Fruit fly (Drosophila melanogaster): ENCODE measurements around the gene sro.

sro gene

dm6 chr3R:29816266-29816665, 21.9 kb downstream of the sro start, which contains the start of gene Vps16B:
TSS of gene Vps16B (minus strand) at chr3R:29816451.
- TF ChIP-seq CG17801 (GFP tag; optimal IDR thresholded peaks at IDR 0.05; ENCODE audit: partially characterized antibody): no peak

DNA sequence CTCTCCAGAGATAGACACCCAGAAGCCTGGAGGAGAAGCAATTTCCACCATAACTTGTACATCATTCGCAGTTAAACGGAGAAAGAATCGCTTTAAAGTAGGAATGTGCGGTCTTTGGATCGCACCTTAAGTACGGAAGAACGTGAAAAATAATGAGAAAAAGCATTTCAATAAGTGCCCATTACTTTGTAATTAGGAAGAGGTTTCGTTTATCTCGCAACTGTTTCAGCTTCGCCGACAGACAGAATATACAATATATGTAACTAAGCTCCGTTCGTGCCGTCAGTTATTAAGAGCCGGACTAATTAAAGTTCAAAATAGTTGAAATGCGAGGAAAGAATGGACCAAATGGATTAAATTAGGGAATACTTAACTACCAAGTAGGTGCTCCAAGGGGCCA, 23.3 kb downstream of the sro start, which contains the start of gene CG7829:
Gene CG7829 (minus strand): TSS at position 101 of the 400 bp plus-strand sequence.
- TF ChIP-seq CG17801 (GFP tag; optimal IDR thresholded peaks at IDR 0.05; ENCODE audit: partially characterized antibody): no peak

DNA sequence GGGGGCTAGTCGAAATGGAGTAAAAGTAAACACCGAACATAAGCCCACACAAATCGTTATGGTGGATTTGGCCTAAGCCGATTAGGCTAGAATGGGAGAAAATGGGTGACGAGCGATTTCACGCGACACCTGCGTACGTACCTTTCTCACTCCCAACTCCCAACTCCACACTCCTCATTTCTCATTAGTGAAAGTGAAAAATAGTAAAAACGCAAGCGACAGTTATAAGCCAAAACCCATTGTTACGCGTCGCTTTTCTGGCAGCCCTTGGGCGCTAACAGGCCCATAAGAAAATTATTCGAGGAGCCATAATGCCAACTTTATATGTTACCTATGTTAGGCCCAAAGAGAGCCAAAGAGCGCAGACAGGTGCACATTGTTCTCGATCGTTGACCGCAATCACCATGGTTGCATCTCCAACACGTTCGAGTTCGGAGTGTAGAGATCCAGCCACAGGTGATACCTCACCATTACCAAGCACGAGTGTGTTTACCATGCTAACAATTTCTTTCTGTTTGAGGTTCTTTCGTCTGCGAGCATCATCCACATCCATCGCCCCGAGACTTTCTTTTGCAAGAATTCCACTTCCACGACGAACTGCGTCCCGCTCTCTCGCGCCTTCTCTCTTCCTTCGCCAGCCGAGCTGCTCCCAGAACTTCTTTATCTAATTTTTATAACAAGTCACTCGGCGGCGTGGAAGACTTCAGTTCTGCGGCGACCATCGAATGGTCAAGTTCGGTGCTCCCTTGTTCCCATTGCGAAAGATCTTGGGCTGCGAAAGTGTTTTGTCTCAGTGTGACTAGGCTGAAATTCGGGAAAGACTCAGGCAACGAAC, 24.3 kb downstream of the sro start, which contains the start of gene neo:
Gene neo (plus strand): TSS at position 698 of the 835 bp plus-strand sequence.
- TF ChIP-seq CG17801 (GFP tag; optimal IDR thresholded peaks at IDR 0.05; ENCODE audit: partially characterized antibody): no peak

DNA sequence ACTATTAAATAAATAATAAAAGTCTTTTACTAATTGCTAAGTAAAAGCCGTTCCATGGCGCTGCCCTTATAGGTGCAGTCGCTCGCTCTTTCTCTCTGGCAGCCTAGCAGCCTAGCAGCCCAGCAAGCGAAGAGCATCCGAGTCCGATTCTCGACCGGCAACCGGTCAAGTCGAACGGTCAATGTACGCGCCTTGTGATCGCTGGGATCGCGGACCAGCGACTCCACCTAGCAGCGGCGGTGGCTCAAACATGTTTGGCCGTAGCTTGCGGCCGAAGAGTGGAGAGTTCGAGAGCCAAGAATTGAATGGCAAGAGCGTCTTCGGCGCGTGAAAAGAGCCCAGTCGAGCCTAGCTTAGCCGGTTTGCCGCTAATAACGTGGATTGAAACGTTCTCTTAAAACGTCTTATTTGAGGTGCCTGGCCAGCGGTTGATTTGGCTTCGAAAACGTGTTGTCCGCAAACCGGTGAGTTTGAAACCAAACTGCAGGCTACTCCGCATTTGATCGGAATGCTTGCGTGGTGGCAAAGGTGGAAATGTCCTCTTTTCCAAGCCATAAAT, 34.9 kb downstream of the sro start:
- TF ChIP-seq CG17801 (GFP tag; optimal IDR thresholded peaks at IDR 0.05; ENCODE audit: partially characterized antibody): no peak

DNA sequence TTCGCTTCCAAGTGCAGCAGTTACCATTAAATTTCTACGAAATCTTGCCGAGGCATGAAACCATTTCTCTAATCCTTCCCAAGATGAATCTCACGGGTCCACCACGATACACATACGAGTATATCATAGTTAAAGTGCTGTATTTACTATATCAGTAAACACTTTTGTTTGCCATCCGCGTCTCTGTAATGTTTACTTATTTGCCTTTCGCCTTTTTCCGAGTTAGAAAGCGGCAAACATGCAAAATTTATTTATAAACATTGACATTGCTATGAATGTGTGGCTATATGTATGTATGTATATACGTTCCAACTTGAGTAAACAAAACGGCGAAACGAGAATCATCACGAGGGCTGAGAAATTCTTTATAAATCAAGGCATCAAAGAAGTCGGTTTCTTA, 36.5 kb downstream of the sro start:
- TF ChIP-seq CG17801 (GFP tag; optimal IDR thresholded peaks at IDR 0.05; ENCODE audit: partially characterized antibody): no peak

dm6 chr3R:29834759-29835709, 40.6 kb downstream of the sro start, which contains the start of gene Atg16:
TSS of gene Atg16 (minus strand) at chr3R:29835101.
- TF ChIP-seq CG17801 (GFP tag; optimal IDR thresholded peaks at IDR 0.05; ENCODE audit: partially characterized antibody): no peak

- TF ChIP-seq CG17801 (GFP tag; optimal IDR thresholded peaks at IDR 0.05; ENCODE audit: partially characterized antibody): no peak
Observed at dm6 chr3R:29835710-29836049, 41.3 kb downstream of the sro start, which contains the start of gene Prtl99C. TSS of gene Prtl99C (plus strand) at chr3R:29835950.

DNA sequence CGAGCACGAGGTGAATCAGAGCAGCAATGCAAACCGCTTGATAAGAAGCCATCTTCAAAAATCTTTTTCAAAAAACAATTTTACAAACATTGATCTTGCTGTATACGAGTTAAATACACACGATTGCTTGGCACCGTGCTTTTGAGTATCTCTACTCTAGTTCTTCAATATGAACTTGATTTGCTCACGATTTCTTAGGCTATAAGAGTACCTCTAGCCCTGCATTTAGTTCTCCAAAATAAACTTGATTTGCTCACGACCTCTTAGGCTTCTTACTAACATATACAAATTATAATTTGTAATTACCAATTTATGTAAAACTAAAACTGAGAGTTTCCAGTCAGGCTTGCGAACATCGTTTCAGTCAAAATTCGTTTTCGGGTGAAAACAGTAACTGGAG, 41.8 kb downstream of the sro start, which contains the start of gene CG42592:
Gene CG42592 (minus strand): TSS at position 101 of the 400 bp plus-strand sequence.
- TF ChIP-seq CG17801 (GFP tag; optimal IDR thresholded peaks at IDR 0.05; ENCODE audit: partially characterized antibody): no peak

DNA sequence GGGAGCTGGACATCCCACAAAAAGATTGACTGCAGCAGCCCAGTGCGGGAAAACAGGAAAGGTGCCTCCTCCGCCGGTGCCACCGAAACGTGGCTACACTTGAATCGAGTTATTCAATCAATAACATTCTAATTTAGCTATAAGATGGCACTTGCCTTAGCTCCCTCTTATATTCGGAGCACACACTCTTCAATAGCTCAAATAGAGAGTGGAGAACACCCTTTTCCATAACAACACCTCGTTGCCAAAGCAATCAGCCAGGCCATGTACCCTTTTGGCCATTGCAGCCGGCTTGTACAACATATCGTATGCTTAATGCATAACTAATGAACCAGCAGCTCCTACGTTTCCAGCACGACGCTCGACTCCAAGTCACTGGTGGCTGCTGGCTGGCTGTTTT, 43.4 kb downstream of the sro start:
- no peak for TF ChIP-seq CG17801 (GFP tag; optimal IDR thresholded peaks at IDR 0.05; ENCODE audit: partially characterized antibody)

DNA sequence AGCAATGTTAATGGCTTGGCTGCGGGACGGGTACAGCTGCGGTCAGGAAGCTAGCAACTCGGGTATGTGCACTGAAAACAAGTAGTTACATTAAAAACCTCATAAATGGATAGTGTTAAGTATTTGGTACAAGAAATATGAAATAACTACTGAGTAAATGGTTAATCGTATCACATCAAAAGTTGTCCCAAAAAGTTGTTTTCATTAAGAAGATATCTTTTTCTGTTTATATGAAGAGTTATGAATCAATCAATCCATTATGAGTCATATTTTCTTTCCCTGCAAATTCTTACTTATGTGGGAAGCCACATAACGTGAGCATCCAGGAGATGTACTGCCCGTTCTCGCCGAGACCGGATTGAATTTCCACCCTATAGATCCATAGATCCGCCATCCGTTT, 44.4 kb downstream of the sro start:
- TF ChIP-seq CG17801 (GFP tag; optimal IDR thresholded peaks at IDR 0.05; ENCODE audit: partially characterized antibody): no peak

- peak; percentile 3 for TF ChIP-seq CG17801 (GFP tag; optimal IDR thresholded peaks at IDR 0.05; ENCODE audit: partially characterized antibody)
Observed at dm6 chr3R:29839707-29840311, 45.4 kb downstream of the sro start.

DNA sequence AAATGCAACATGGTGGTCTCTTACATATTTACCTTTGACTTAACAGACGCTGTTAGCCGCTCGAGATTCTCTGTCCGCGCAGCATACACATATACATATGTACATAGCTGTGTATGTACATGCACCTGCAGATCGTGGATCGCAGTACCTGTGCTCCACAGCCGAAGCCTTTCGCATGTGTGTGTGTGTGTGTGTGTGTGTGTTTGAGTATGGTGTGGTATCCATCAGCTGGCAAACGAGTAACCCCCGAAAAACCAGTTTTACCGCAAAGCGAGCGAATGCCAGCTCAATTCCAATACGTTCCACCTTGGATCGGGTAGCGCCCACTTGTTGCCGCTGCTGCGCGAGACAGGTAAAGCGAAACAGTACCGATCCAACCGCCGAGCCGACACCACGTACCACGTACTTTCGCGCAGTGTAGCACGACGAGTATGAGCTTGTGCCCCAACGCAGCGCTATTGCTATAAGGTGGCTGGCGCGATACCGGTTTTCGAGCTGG, 46.9 kb downstream of the sro start, which contains the start of gene Cad99C:
Gene Cad99C (plus strand): TSS at position 365 of the 499 bp plus-strand sequence.
- TF ChIP-seq CG17801 (GFP tag; optimal IDR thresholded peaks at IDR 0.05; ENCODE audit: partially characterized antibody): no peak
